Worm (Caenorhabditis elegans) whole organism, mixed stage, embryonic: ENCODE measurements around the gene dhhc-1.

Source experiments
- M03D4.4 ChIP-seq: sonication (generic microtip); optimal IDR thresholded peaks from 2 replicates; lab custom pipeline; 2017; ENCODE audit warnings: mild to moderate bottlenecking, missing genetic modification characterization, missing compliant biosample characterization
- ham-2 ChIP-seq: fragments of 200-800 bp; sonication (Bioruptor generic); optimal IDR thresholded peaks from 2 replicates; lab custom pipeline; 2018; ENCODE audit warnings: mild to moderate bottlenecking, missing genetic modification characterization, missing compliant biosample characterization
- lsy-2 ChIP-seq: fragments of 150-350 bp; optimal IDR thresholded peaks from 2 replicates; lab custom pipeline; 2014; ENCODE audit warnings: missing biosample characterization, missing genetic modification characterization
- nhr-76 ChIP-seq: sonication (generic microtip); optimal IDR thresholded peaks from 2 replicates; lab custom pipeline; 2017; ENCODE audit warnings: missing biosample characterization, missing genetic modification characterization
- snpc-4 ChIP-seq: fragments of 150-350 bp; optimal IDR thresholded peaks from 2 replicates; lab custom pipeline; 2014; ENCODE audit warnings: missing biosample characterization, missing genetic modification characterization
- sptf-1 ChIP-seq: sonication (generic microtip); optimal IDR thresholded peaks from 2 replicates; lab custom pipeline; 2017; ENCODE audit warnings: mild to moderate bottlenecking, missing genetic modification characterization, moderate library complexity, missing compliant biosample characterization
- zip-8 ChIP-seq: fragments of 150-350 bp; optimal IDR thresholded peaks from 2 replicates; lab custom pipeline; 2014; ENCODE audit warnings: missing biosample characterization, missing genetic modification characterization
- ztf-11 ChIP-seq: fragments of 150-350 bp; optimal IDR thresholded peaks from 2 replicates; lab custom pipeline; 2014; ENCODE audit warnings: missing biosample characterization, missing genetic modification characterization

DNA sequence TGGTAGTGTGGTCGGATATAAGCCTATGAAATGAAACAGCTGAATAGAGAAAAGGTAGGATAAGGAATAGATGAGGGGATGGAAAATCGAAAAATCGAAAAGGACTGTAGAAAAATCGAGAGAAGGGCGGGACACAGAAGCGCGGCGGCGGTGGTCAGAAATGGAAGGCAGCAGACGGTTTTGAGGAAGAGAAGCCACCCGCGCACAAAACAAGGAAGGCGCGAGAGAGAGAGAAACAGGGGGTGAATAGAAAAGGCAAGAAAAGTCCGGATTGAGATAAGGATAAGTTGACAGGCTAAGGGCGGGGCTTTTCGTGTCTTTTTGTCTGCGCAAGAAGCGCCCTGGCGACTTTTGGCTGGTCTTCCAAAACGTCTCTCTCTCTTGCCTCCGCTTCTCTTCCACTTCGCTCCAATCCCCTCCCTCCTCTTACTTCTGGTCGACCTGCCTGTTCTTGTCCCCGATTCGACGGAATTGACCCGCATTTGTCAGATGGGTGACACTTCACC is 7.6 kb upstream of the dhhc-1 start, which contains the start of gene mlt-9:
- TF ChIP-seq nhr-76 (tag; lab: Kevin White, UChicago) (no peak), sptf-1 (no peak), ham-2 (GFP tag; lab: Kevin White, UChicago) (peak; percentile 63), zip-8 (no peak), snpc-4 (tag; lab: Kevin White, UChicago) (no peak), lsy-2 (tag; lab: Kevin White, UChicago) (no peak), M03D4.4 (tag; lab: Kevin White, UChicago) (no peak), ztf-11 (tag; lab: Kevin White, UChicago) (no peak)
